Worm (Caenorhabditis elegans) whole organism, mixed stage, embryonic: ENCODE data around the gene clec-47.

Source experiments
- elt-1 ChIP-seq: sonication (generic microtip); optimal IDR thresholded peaks from 2 replicates; lab custom pipeline; 2017; ENCODE audit warnings: missing genetic modification characterization, mild to moderate bottlenecking, missing compliant biosample characterization, antibody characterized with exemption, moderate library complexity, borderline replicate concordance; ENCODE audit not compliant: insufficient read depth
- nhr-237 ChIP-seq: fragments of 150-350 bp; optimal IDR thresholded peaks from 2 replicates; lab custom pipeline; 2014; ENCODE audit warnings: missing biosample characterization, missing genetic modification characterization

DNA sequence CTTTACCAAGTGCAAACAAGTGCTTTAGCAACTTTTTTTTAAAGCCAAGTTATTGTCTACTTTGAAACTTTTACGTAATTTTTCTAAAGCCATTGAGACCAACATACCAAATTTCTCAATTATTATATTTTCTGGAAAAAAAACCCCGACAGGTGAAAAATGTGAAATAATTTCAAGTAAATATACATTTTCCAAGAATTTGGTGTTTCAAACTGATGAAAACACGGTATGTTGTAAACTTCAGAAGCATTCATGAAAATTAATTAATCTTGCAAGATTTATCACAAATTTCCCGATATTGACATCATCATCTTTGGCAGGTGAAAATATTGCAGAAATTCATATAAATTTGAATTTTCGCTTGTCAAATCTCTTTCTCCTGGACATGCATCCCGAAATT, 12.9 kb upstream of the clec-47 start, which contains the start of gene srz-11:
- no peak for TF ChIP-seq nhr-237 (tag; lab: Kevin White, UChicago)
- no peak for TF ChIP-seq elt-1 (tag; lab: Kevin White, UChicago)
